Fruit fly (Drosophila melanogaster) whole organism, embryonic: ENCODE data around the gene CG12239.

Experiments used
- CG10654 ChIP-seq: fragments of 200-800 bp; sonication (Bioruptor generic); optimal IDR thresholded peaks from 2 replicates; lab custom pipeline; 2016; ENCODE audit warnings: missing biosample characterization, missing genetic modification characterization
- CG10959 ChIP-seq: fragments of 200-800 bp; sonication (Bioruptor generic); IDR thresholded peaks from 2 replicates; pipeline ENCODE4 v1.3.6; 2022; ENCODE audit warnings: missing biosample characterization, missing genetic modification characterization
- CG11398 ChIP-seq: fragments of 200-800 bp; sonication (Bioruptor generic); optimal IDR thresholded peaks from 2 replicates; lab custom pipeline; 2016; ENCODE audit warnings: missing biosample characterization, missing genetic modification characterization
- CG14860 ChIP-seq: fragments of 200-800 bp; sonication (Bioruptor generic); IDR thresholded peaks from 3 replicates; pipeline ENCODE4 v1.3.6; 2022; ENCODE audit warnings: missing biosample characterization, missing genetic modification characterization; ENCODE audit not compliant: partially characterized antibody
- CG1529 ChIP-seq: fragments of 200-800 bp; sonication (Bioruptor generic); optimal IDR thresholded peaks from 3 replicates; lab custom pipeline; 2018; ENCODE audit warnings: missing biosample characterization, missing genetic modification characterization
- CG1603 ChIP-seq: fragments of 200-800 bp; sonication (Bioruptor generic); optimal IDR thresholded peaks from 2 replicates; lab custom pipeline; 2019; ENCODE audit warnings: missing biosample characterization, mild to moderate bottlenecking, missing genetic modification characterization, moderate library complexity
- CG17361 ChIP-seq: fragments of 200-800 bp; sonication (Bioruptor generic); IDR thresholded peaks from 3 replicates; pipeline ENCODE4 v1.3.6; 2022; ENCODE audit warnings: missing biosample characterization, missing genetic modification characterization
- CG18262 ChIP-seq: fragments of 200-800 bp; optimal IDR thresholded peaks from 3 replicates; lab custom pipeline; 2019; ENCODE audit warnings: missing biosample characterization, mild to moderate bottlenecking, missing genetic modification characterization, moderate library complexity
- CG3281 ChIP-seq: fragments of 200-800 bp; sonication (Bioruptor generic); optimal IDR thresholded peaks from 3 replicates; lab custom pipeline; 2017; ENCODE audit warnings: missing biosample characterization, mild to moderate bottlenecking, missing genetic modification characterization
- CG4282 ChIP-seq: fragments of 200-800 bp; sonication (Bioruptor generic); optimal IDR thresholded peaks from 2 replicates; lab custom pipeline; 2016; ENCODE audit warnings: missing biosample characterization, missing genetic modification characterization
- CG6854 ChIP-seq: fragments of 200-800 bp; sonication (Bioruptor generic); optimal IDR thresholded peaks from 3 replicates; lab custom pipeline; 2017; ENCODE audit warnings: missing biosample characterization, mild to moderate bottlenecking, missing genetic modification characterization
- CG7745 ChIP-seq: fragments of 200-800 bp; sonication (Bioruptor generic); optimal IDR thresholded peaks from 2 replicates; lab custom pipeline; 2018; ENCODE audit warnings: missing biosample characterization, mild to moderate bottlenecking, missing genetic modification characterization, moderate library complexity
- CTCF ChIP-seq: fragments of 200-800 bp; sonication (Bioruptor generic); optimal IDR thresholded peaks from 2 replicates; lab custom pipeline; 2017; ENCODE audit warnings: missing biosample characterization, mild to moderate bottlenecking, missing genetic modification characterization, moderate library complexity
- CkIIα-i1 ChIP-seq: fragments of 200-800 bp; sonication (Bioruptor generic); IDR thresholded peaks from 2 replicates; pipeline ENCODE4 v1.3.6; 2022; ENCODE audit warnings: missing biosample characterization, missing genetic modification characterization
- Dfd ChIP-seq, 2 experiments: fragments of >200 bp; optimal IDR thresholded peaks; 2 replicates each; lab custom pipeline; 2017; ENCODE audit warnings: missing biosample characterization in 2 of 2, missing genetic modification characterization in 2 of 2
- Dp ChIP-seq: fragments of 200-800 bp; sonication (Bioruptor generic); optimal IDR thresholded peaks from 2 replicates; lab custom pipeline; 2018; ENCODE audit warnings: missing biosample characterization, mild to moderate bottlenecking, missing genetic modification characterization, moderate library complexity
- Eip74EF ChIP-seq, 2 experiments: fragments of 200-800 bp in 1 of 2; fragments of >200 bp in 1 of 2; sonication (Bioruptor generic) in 1 of 2; optimal IDR thresholded peaks; 2 replicates each; lab custom pipeline; 2017 to 2019; ENCODE audit warnings: missing biosample characterization in 2 of 2, missing genetic modification characterization in 2 of 2, mild to moderate bottlenecking in 1 of 2, moderate library complexity in 1 of 2
- H15 ChIP-seq: fragments of 200-800 bp; sonication (Bioruptor generic); IDR thresholded peaks from 3 replicates; pipeline ENCODE4 v1.3.6; 2022; ENCODE audit warnings: missing biosample characterization, missing genetic modification characterization
- Hr78 ChIP-seq, 2 experiments: fragments of 200-800 bp in 1 of 2; fragments of >200 bp in 1 of 2; sonication (Bioruptor generic) in 1 of 2; optimal IDR thresholded peaks; 2 replicates each; lab custom pipeline; 2017 to 2019; ENCODE audit warnings: missing biosample characterization in 2 of 2, missing genetic modification characterization in 2 of 2, mild to moderate bottlenecking in 1 of 2, moderate library complexity in 1 of 2
- MTF-1 ChIP-seq: fragments of 200-800 bp; sonication (Bioruptor generic); optimal IDR thresholded peaks from 2 replicates; lab custom pipeline; 2018; ENCODE audit warnings: missing biosample characterization, mild to moderate bottlenecking, missing genetic modification characterization, borderline replicate concordance
- Mad ChIP-seq: fragments of 200-800 bp; sonication (Bioruptor generic); optimal IDR thresholded peaks from 2 replicates; lab custom pipeline; 2016; ENCODE audit warnings: missing biosample characterization, missing genetic modification characterization
- NC2β ChIP-seq: fragments of 200-800 bp; sonication (Bioruptor generic); optimal IDR thresholded peaks from 2 replicates; lab custom pipeline; 2016; ENCODE audit warnings: missing biosample characterization, missing genetic modification characterization
- PHDP ChIP-seq: fragments of 200-800 bp; sonication (Bioruptor generic); optimal IDR thresholded peaks from 3 replicates; lab custom pipeline; 2018; ENCODE audit warnings: missing biosample characterization, mild to moderate bottlenecking, missing genetic modification characterization, moderate library complexity
- Rx ChIP-seq: fragments of 200-800 bp; sonication (Bioruptor generic); IDR thresholded peaks from 2 replicates; pipeline ENCODE4 v1.3.6; 2022; ENCODE audit warnings: missing biosample characterization, missing genetic modification characterization
- Tbp ChIP-seq: fragments of >200 bp; optimal IDR thresholded peaks from 2 replicates; lab custom pipeline; 2018; ENCODE audit warnings: missing biosample characterization, missing genetic modification characterization
- Xbp1 ChIP-seq: fragments of 200-800 bp; sonication (Bioruptor generic); optimal IDR thresholded peaks from 3 replicates; lab custom pipeline; 2016; ENCODE audit warnings: missing biosample characterization, mild to moderate bottlenecking, missing genetic modification characterization
- az2 ChIP-seq: fragments of 200-800 bp; sonication (Bioruptor generic); optimal IDR thresholded peaks from 3 replicates; lab custom pipeline; 2016; ENCODE audit warnings: missing biosample characterization, missing genetic modification characterization
- bsh ChIP-seq, 2 experiments: fragments of 200-800 bp; sonication (Bioruptor generic); optimal IDR thresholded peaks; 2 replicates each; lab custom pipeline; 2017 to 2018; ENCODE audit warnings: mild to moderate bottlenecking in 2 of 2, missing biosample characterization in 2 of 2, missing genetic modification characterization in 2 of 2, moderate library complexity in 1 of 2
- cwo ChIP-seq: fragments of 200-800 bp; sonication (Bioruptor generic); optimal IDR thresholded peaks from 3 replicates; lab custom pipeline; 2017; ENCODE audit warnings: missing biosample characterization, missing genetic modification characterization, mild to moderate bottlenecking, moderate library complexity, missing genetic modification reagents
- dpn ChIP-seq, 2 experiments: fragments of 200-800 bp; sonication (Bioruptor generic); optimal IDR thresholded peaks; 3 replicates each; lab custom pipeline; 2016; ENCODE audit warnings: missing biosample characterization in 2 of 2, missing genetic modification characterization in 2 of 2
- esg ChIP-seq: fragments of 200-800 bp; sonication (Bioruptor generic); conservative IDR thresholded peaks from 2 replicates; pipeline ENCODE4 v1.3.6; 2022; ENCODE audit warnings: missing biosample characterization, missing genetic modification characterization
- eyg ChIP-seq: fragments of 200-800 bp; sonication (Bioruptor generic); optimal IDR thresholded peaks from 3 replicates; lab custom pipeline; 2016; ENCODE audit warnings: missing biosample characterization, missing genetic modification characterization
- fd64A ChIP-seq: fragments of 200-800 bp; sonication (Bioruptor generic); optimal IDR thresholded peaks from 3 replicates; lab custom pipeline; 2018; ENCODE audit warnings: missing biosample characterization, mild to moderate bottlenecking, missing genetic modification characterization
- gsb ChIP-seq: fragments of 200-800 bp; sonication (Bioruptor generic); IDR thresholded peaks from 2 replicates; pipeline ENCODE4 v1.3.6; 2022; ENCODE audit warnings: missing biosample characterization, missing genetic modification characterization
- hbn ChIP-seq: fragments of 200-800 bp; sonication (Bioruptor generic); IDR thresholded peaks from 2 replicates; pipeline ENCODE4 v1.3.6; 2022; ENCODE audit warnings: missing biosample characterization, missing genetic modification characterization; ENCODE audit not compliant: partially characterized antibody
- lmd ChIP-seq: fragments of 200-800 bp; sonication (Bioruptor generic); IDR thresholded peaks from 2 replicates; pipeline ENCODE4 v1.3.6; 2022; ENCODE audit warnings: missing biosample characterization, missing genetic modification characterization
- lov ChIP-seq, 2 experiments: fragments of 200-800 bp in 1 of 2; fragments of >200 bp in 1 of 2; sonication (Bioruptor generic) in 1 of 2; IDR thresholded peaks in 1 of 2; optimal IDR thresholded peaks in 1 of 2; 2 replicates in 1 of 2; 3 replicates in 1 of 2; pipeline versions ENCODE4 v1.3.6 to Lab custom; 2017 to 2022; ENCODE audit warnings: missing biosample characterization in 1 of 2, missing genetic modification characterization in 1 of 2
- peb ChIP-seq: fragments of 200-800 bp; sonication (Bioruptor generic); IDR thresholded peaks from 2 replicates; pipeline ENCODE4 v1.3.6; 2022; ENCODE audit warnings: missing biosample characterization, missing genetic modification characterization
- repo ChIP-seq: fragments of 200-800 bp; sonication (Bioruptor generic); optimal IDR thresholded peaks from 2 replicates; lab custom pipeline; 2016; ENCODE audit warnings: missing biosample characterization, missing genetic modification characterization
- salm ChIP-seq: fragments of 200-800 bp; sonication (Bioruptor generic); optimal IDR thresholded peaks from 2 replicates; lab custom pipeline; 2018; ENCODE audit warnings: missing biosample characterization, mild to moderate bottlenecking, missing genetic modification characterization
- sisA ChIP-seq: fragments of 200-800 bp; sonication (Bioruptor generic); IDR thresholded peaks from 2 replicates; pipeline ENCODE4 v1.3.6; 2022; ENCODE audit warnings: missing biosample characterization, missing genetic modification characterization
- twi ChIP-seq: fragments of 200-800 bp; optimal IDR thresholded peaks from 2 replicates; lab custom pipeline; 2019; ENCODE audit warnings: missing biosample characterization, mild to moderate bottlenecking, missing genetic modification characterization, moderate library complexity
- wek ChIP-seq: fragments of 200-800 bp; sonication (Bioruptor generic); optimal IDR thresholded peaks from 3 replicates; lab custom pipeline; 2018; ENCODE audit warnings: missing biosample characterization, mild to moderate bottlenecking, missing genetic modification characterization, moderate library complexity

Gene CG12239

dm6 chrX:5745840-5746815, 45.8 kb upstream of the CG12239 start (continued):
- TF ChIP-seq hbn (GFP tag; lab: Robert Waterston, UW) (no peak), CG18262 (tag; lab: Kevin White, UChicago) (peak; percentile 59), Hr78 (GFP tag; optimal IDR thresholded peaks at IDR 0.05; lab: Kevin White, UChicago) (peak in 1 of 2 experiments; percentile 30), CG10654 (GFP tag; lab: Kevin White, UChicago) (peak; percentile 50), PHDP (peak; percentile 82), dpn (GFP tag; optimal IDR thresholded peaks at IDR 0.05; lab: Kevin White, UChicago) (peak; percentile 51 to 55), CTCF (no peak), fd64A (GFP tag; lab: Kevin White, UChicago) (peak; percentile 13), H15 (GFP tag; lab: Robert Waterston, UW) (peak; percentile 64; the same call in 2 of the 3 replicates), CG17361 (GFP tag; lab: Robert Waterston, UW) (peak; percentile 66; the same call in 2 of the 3 replicates), Xbp1 (GFP tag; lab: Kevin White, UChicago) (peak; percentile 74), CG4282 (GFP tag; lab: Kevin White, UChicago) (no peak), cwo (peak; percentile 64), CG7745 (tag; lab: Kevin White, UChicago) (no peak), Dfd (GFP tag; optimal IDR thresholded peaks at IDR 0.05; lab: Kevin White, UChicago) (no peak), CG14860 (peak; percentile 48; the same call in 2 of the 3 replicates)

- TF ChIP-seq twi (tag; lab: Kevin White, UChicago) (peak; percentile 83), eyg (peak; percentile 77), peb (GFP tag; lab: Robert Waterston, UW) (peak; percentile 45; the same call in 1 of the 2 replicates), CG1529 (GFP tag; lab: Kevin White, UChicago) (peak; percentile 80), esg (peak; percentile 89), MTF-1 (peak; percentile 83), Mad (GFP tag; lab: Kevin White, UChicago) (peak; percentile 80), Dp (GFP tag; lab: Kevin White, UChicago) (no peak), sisA (GFP tag; lab: Robert Waterston, UW) (peak; percentile 93), CG10959 (GFP tag; lab: Robert Waterston, UW) (peak; percentile 61), CkIIα-i1 (GFP tag; lab: Robert Waterston, UW) (no peak; the same call in 1 of the 2 replicates), Eip74EF (GFP tag; optimal IDR thresholded peaks at IDR 0.05; lab: Kevin White, UChicago) (peak in 1 of 2 experiments; percentile 60), lov (optimal IDR thresholded peaks at IDR 0.05; lab: Kevin White, UChicago) (no peak), lov (GFP tag; IDR thresholded peaks at IDR 0.05; lab: Robert Waterston, UW) (peak; percentile 68; the same call in 1 of the 3 replicates), cwo (peak; percentile 82), salm (tag; lab: Kevin White, UChicago) (peak; percentile 69), CG3281 (GFP tag; lab: Kevin White, UChicago) (peak; percentile 91), Rx (GFP tag; lab: Robert Waterston, UW) (peak; percentile 83), repo (GFP tag; lab: Kevin White, UChicago) (peak; percentile 80), CG6854 (GFP tag; lab: Kevin White, UChicago) (peak; percentile 57), Tbp (no peak), gsb (GFP tag; lab: Robert Waterston, UW) (peak; percentile 75), CG1603 (peak; percentile 91), lmd (peak; percentile 93), bsh (GFP tag; optimal IDR thresholded peaks at IDR 0.05; lab: Kevin White, UChicago) (peak; percentile 51 to 87), wek (GFP tag; lab: Kevin White, UChicago) (peak; percentile 71), NC2β (GFP tag; lab: Kevin White, UChicago) (peak; percentile 77), az2 (peak; percentile 87), Hr78 (GFP tag; optimal IDR thresholded peaks at IDR 0.05; lab: Kevin White, UChicago) (peak in 1 of 2 experiments; percentile 59), CG11398 (GFP tag; lab: Kevin White, UChicago) (peak; percentile 86)
These were observed 44.8 kb upstream of the CG12239 start, which contains the start of the genes IntS6 and Rtel1 for dm6 chrX:5746864-5747861. Gene IntS6, minus strand, starts transcription at chrX:5747254. Gene Rtel1, plus strand, starts transcription at chrX:5747747.
